Fruit fly (Drosophila melanogaster) Kc167 (cell line): Measurements from ENCODE around the gene Jhbp13.

ENCODE experiments used
- Myc ChIP-seq: fragments of >200 bp; optimal IDR thresholded peaks from 2 replicates; lab custom pipeline; 2017; ENCODE audit warnings: missing external identifiers
- h ChIP-seq: fragments of >200 bp; optimal IDR thresholded peaks from 3 replicates; lab custom pipeline; 2018; ENCODE audit warnings: missing external identifiers
- insv ChIP-seq: fragments of >200 bp; optimal IDR thresholded peaks from 3 replicates; lab custom pipeline; 2018; ENCODE audit warnings: missing external identifiers
- psq ChIP-seq: fragments of >200 bp; optimal IDR thresholded peaks from 2 replicates; lab custom pipeline; 2017; ENCODE audit warnings: missing external identifiers
- ttk ChIP-seq: sonication (Bioruptor generic); optimal IDR thresholded peaks from 2 replicates; lab custom pipeline; 2017; ENCODE audit warnings: missing external identifiers

dm6 chr2L:13203437-13204137 lies 36.2 kb upstream of the Jhbp13 start, which contains the start of gene Pect:
- TF ChIP-seq h (lab: Kevin White, UChicago), result no peak
- no peak for TF ChIP-seq psq
- TF ChIP-seq Myc (lab: Kevin White, UChicago), result no peak
- no peak for TF ChIP-seq ttk
- TF ChIP-seq insv (lab: Kevin White, UChicago), result no peak
